Worm (Caenorhabditis elegans): ENCODE measurements around the gene D1086.18.

The D1086.18 gene

ce11 chrV:14057540-14057939, 28.1 kb upstream of the D1086.18 start, which contains the start of gene F58D12.3:
Gene F58D12.3, plus strand, starts transcription at chrV:14057840.
- TF ChIP-seq swsn-7 (tag; optimal IDR thresholded peaks at IDR 0.05) (no peak), nhr-237 (tag; optimal IDR thresholded peaks at IDR 0.05) (no peak), nhr-47 (tag; optimal IDR thresholded peaks at IDR 0.05) (no peak), irx-1 (tag; optimal IDR thresholded peaks at IDR 0.05) (no peak), nhr-84 (tag; optimal IDR thresholded peaks at IDR 0.05) (no peak), sup-37 (GFP tag; optimal IDR thresholded peaks at IDR 0.05) (no peak), mep-1 (tag; optimal IDR thresholded peaks at IDR 0.05) (no peak)

ce11 chrV:14063980-14064379, 21.7 kb upstream of the D1086.18 start:
- no peak for TF ChIP-seq skn-1 (tag; optimal IDR thresholded peaks at IDR 0.05)
- TF ChIP-seq nhr-237 (tag; optimal IDR thresholded peaks at IDR 0.05): no peak
- no peak for TF ChIP-seq mef-2 (tag; optimal IDR thresholded peaks at IDR 0.05)
- TF ChIP-seq elt-3 (tag; optimal IDR thresholded peaks at IDR 0.05): no peak
- TF ChIP-seq unc-98 (GFP tag; IDR thresholded peaks at IDR 0.05): no peak
- TF ChIP-seq isw-1 (GFP tag; IDR thresholded peaks at IDR 0.05): no peak
- TF ChIP-seq sox-4 (tag; optimal IDR thresholded peaks at IDR 0.05): no peak
- no peak for TF ChIP-seq nhr-77 (tag; optimal IDR thresholded peaks at IDR 0.05)
- no peak for TF ChIP-seq fos-1 (tag; optimal IDR thresholded peaks at IDR 0.05)
- no peak for TF ChIP-seq nhr-19 (GFP tag; conservative IDR thresholded peaks at IDR 0.05)
- no peak for TF ChIP-seq irx-1 (tag; optimal IDR thresholded peaks at IDR 0.05)
- no peak for TF ChIP-seq lin-35 (GFP tag; optimal IDR thresholded peaks at IDR 0.05)
- TF ChIP-seq egl-13 (tag; optimal IDR thresholded peaks at IDR 0.05): no peak

ce11 chrV:14064422-14064821, 21.3 kb upstream of the D1086.18 start, which contains the start of gene D1086.21:
Gene D1086.21, plus strand, starts transcription at chrV:14064722.
- TF ChIP-seq mef-2 (tag; optimal IDR thresholded peaks at IDR 0.05) (no peak), elt-2 (tag; optimal IDR thresholded peaks at IDR 0.05) (no peak), nhr-237 (tag; optimal IDR thresholded peaks at IDR 0.05) (no peak), blmp-1 (tag; optimal IDR thresholded peaks at IDR 0.05) (no peak), nhr-47 (tag; optimal IDR thresholded peaks at IDR 0.05) (no peak), pqm-1 (tag; optimal IDR thresholded peaks at IDR 0.05) (no peak), mab-9 (GFP tag; IDR thresholded peaks at IDR 0.05) (no peak), nhr-85 (tag) (no peak), C34B4.2 (tag; optimal IDR thresholded peaks at IDR 0.05) (no peak), aha-1 (tag; optimal IDR thresholded peaks at IDR 0.05) (no peak), hpl-2 (GFP tag; optimal IDR thresholded peaks at IDR 0.05) (no peak), nhr-90 (tag; optimal IDR thresholded peaks at IDR 0.05; ENCODE audit: poor library complexity) (no peak), ceh-8 (GFP tag; optimal IDR thresholded peaks at IDR 0.05) (no peak)

- TF ChIP-seq hpl-2 (GFP tag; optimal IDR thresholded peaks at IDR 0.05) (no peak), nhr-11 (tag; optimal IDR thresholded peaks at IDR 0.05) (no peak), lin-35 (GFP tag; optimal IDR thresholded peaks at IDR 0.05) (no peak), efl-3 (GFP tag; optimal IDR thresholded peaks at IDR 0.05) (no peak), unc-86 (tag; optimal IDR thresholded peaks at IDR 0.05) (no peak)
Observed at ce11 chrV:14067816-14068296, 17.8 kb upstream of the D1086.18 start, which contains the start of gene D1086.17. Gene D1086.17, plus strand, starts transcription at chrV:14067866.

- TF ChIP-seq lsy-2 (tag; optimal IDR thresholded peaks at IDR 0.05) (no peak), pag-3 (tag; optimal IDR thresholded peaks at IDR 0.05; ENCODE audit: borderline replicate concordance, insufficient read depth) (no peak), ets-5 (GFP tag; IDR thresholded peaks at IDR 0.05) (no peak), ceh-8 (GFP tag; optimal IDR thresholded peaks at IDR 0.05) (no peak), dpl-1 (GFP tag; optimal IDR thresholded peaks at IDR 0.05) (no peak), pax-3 (tag; optimal IDR thresholded peaks at IDR 0.05) (no peak), C04F5.9 (tag; optimal IDR thresholded peaks at IDR 0.05) (no peak)
Observed at ce11 chrV:14069899-14070298, 15.8 kb upstream of the D1086.18 start.
